Worm (Caenorhabditis elegans) whole organism, mixed stage, embryonic: Measurements from ENCODE around the gene ZK673.5.

ENCODE experiments used
- bed-3 ChIP-seq: fragments of 200-800 bp; sonication (Bioruptor generic); optimal IDR thresholded peaks from 3 replicates; lab custom pipeline; 2018; ENCODE audit warnings: mild to moderate bottlenecking, missing genetic modification characterization, moderate library complexity, missing compliant biosample characterization
- blmp-1 ChIP-seq: fragments of 150-350 bp; optimal IDR thresholded peaks from 2 replicates; lab custom pipeline; 2014; ENCODE audit warnings: missing biosample characterization, missing genetic modification characterization
- ceh-39 ChIP-seq: fragments of 150-350 bp; optimal IDR thresholded peaks from 2 replicates; lab custom pipeline; 2014; ENCODE audit warnings: missing biosample characterization, missing genetic modification characterization
- ceh-43 ChIP-seq: fragments of 200-800 bp; sonication (Bioruptor generic); optimal IDR thresholded peaks from 2 replicates; lab custom pipeline; 2018; ENCODE audit warnings: mild to moderate bottlenecking, missing genetic modification characterization, moderate library complexity, missing compliant biosample characterization
- ceh-83 ChIP-seq: fragments of 200-800 bp; sonication (Bioruptor generic); optimal IDR thresholded peaks from 2 replicates; lab custom pipeline; 2018; ENCODE audit warnings: mild to moderate bottlenecking, missing genetic modification characterization, missing compliant biosample characterization
- ces-1 ChIP-seq: fragments of 150-350 bp; optimal IDR thresholded peaks from 2 replicates; lab custom pipeline; 2014; ENCODE audit warnings: missing biosample characterization, missing genetic modification reagents, missing genetic modification characterization
- cnd-1 ChIP-seq: fragments of 200-800 bp; sonication (Bioruptor generic); optimal IDR thresholded peaks from 2 replicates; lab custom pipeline; 2018; ENCODE audit warnings: mild to moderate bottlenecking, missing genetic modification characterization, missing compliant biosample characterization
- drap-1 ChIP-seq: fragments of 200-800 bp; sonication (Bioruptor generic); optimal IDR thresholded peaks from 3 replicates; lab custom pipeline; 2018; ENCODE audit warnings: mild to moderate bottlenecking, missing genetic modification characterization, missing compliant biosample characterization
- elt-1 ChIP-seq: sonication (generic microtip); optimal IDR thresholded peaks from 2 replicates; lab custom pipeline; 2017; ENCODE audit warnings: missing genetic modification characterization, mild to moderate bottlenecking, missing compliant biosample characterization, antibody characterized with exemption, moderate library complexity, borderline replicate concordance; ENCODE audit not compliant: insufficient read depth
- elt-3 ChIP-seq: fragments of 150-350 bp; optimal IDR thresholded peaks from 2 replicates; lab custom pipeline; 2014; ENCODE audit warnings: missing biosample characterization, missing genetic modification characterization
- flh-1 ChIP-seq: fragments of 200-800 bp; sonication (Bioruptor generic); optimal IDR thresholded peaks from 2 replicates; lab custom pipeline; 2018; ENCODE audit warnings: mild to moderate bottlenecking, missing genetic modification characterization, moderate library complexity, missing compliant biosample characterization
- ham-2 ChIP-seq: fragments of 200-800 bp; sonication (Bioruptor generic); optimal IDR thresholded peaks from 2 replicates; lab custom pipeline; 2018; ENCODE audit warnings: mild to moderate bottlenecking, missing genetic modification characterization, missing compliant biosample characterization
- hlh-1 ChIP-seq: fragments of 150-350 bp; optimal IDR thresholded peaks from 2 replicates; lab custom pipeline; 2014; ENCODE audit warnings: missing biosample characterization, missing genetic modification reagents, missing genetic modification characterization
- lin-13 ChIP-seq: fragments of 150-350 bp; optimal IDR thresholded peaks from 2 replicates; lab custom pipeline; 2014; ENCODE audit warnings: missing biosample characterization, missing genetic modification characterization
- lin-32 ChIP-seq: fragments of 200-800 bp; sonication (Bioruptor generic); optimal IDR thresholded peaks from 2 replicates; lab custom pipeline; 2018; ENCODE audit warnings: mild to moderate bottlenecking, missing genetic modification characterization, missing compliant biosample characterization
- lsy-2 ChIP-seq: fragments of 150-350 bp; optimal IDR thresholded peaks from 2 replicates; lab custom pipeline; 2014; ENCODE audit warnings: missing biosample characterization, missing genetic modification characterization
- mab-5 ChIP-seq: fragments of 150-350 bp; optimal IDR thresholded peaks from 2 replicates; lab custom pipeline; 2014; ENCODE audit warnings: missing biosample characterization, missing genetic modification characterization
- mls-2 ChIP-seq: sonication (generic microtip); optimal IDR thresholded peaks from 2 replicates; lab custom pipeline; 2016; ENCODE audit warnings: mild to moderate bottlenecking, missing genetic modification characterization, moderate library complexity, missing compliant biosample characterization
- nhr-12 ChIP-seq: fragments of 150-350 bp; optimal IDR thresholded peaks from 2 replicates; lab custom pipeline; 2014; ENCODE audit warnings: missing biosample characterization, missing genetic modification characterization
- nhr-2 ChIP-seq: fragments of 150-350 bp; optimal IDR thresholded peaks from 2 replicates; lab custom pipeline; 2014; ENCODE audit warnings: missing biosample characterization, missing genetic modification characterization
- nhr-237 ChIP-seq: fragments of 150-350 bp; optimal IDR thresholded peaks from 2 replicates; lab custom pipeline; 2014; ENCODE audit warnings: missing biosample characterization, missing genetic modification characterization
- nhr-76 ChIP-seq: sonication (generic microtip); optimal IDR thresholded peaks from 2 replicates; lab custom pipeline; 2017; ENCODE audit warnings: missing biosample characterization, missing genetic modification characterization
- pha-4 ChIP-seq: fragments of 150-350 bp; optimal IDR thresholded peaks from 2 replicates; lab custom pipeline; 2018; ENCODE audit warnings: missing biosample characterization, missing genetic modification reagents, missing genetic modification characterization
- sem-2 ChIP-seq: fragments of 200-800 bp; sonication (Bioruptor generic); optimal IDR thresholded peaks from 2 replicates; lab custom pipeline; 2018; ENCODE audit warnings: mild to moderate bottlenecking, missing genetic modification characterization, missing compliant biosample characterization
- snpc-4 ChIP-seq: fragments of 150-350 bp; optimal IDR thresholded peaks from 2 replicates; lab custom pipeline; 2014; ENCODE audit warnings: missing biosample characterization, missing genetic modification characterization
- sptf-1 ChIP-seq: sonication (generic microtip); optimal IDR thresholded peaks from 2 replicates; lab custom pipeline; 2017; ENCODE audit warnings: mild to moderate bottlenecking, missing genetic modification characterization, moderate library complexity, missing compliant biosample characterization
- tbx-8 ChIP-seq: fragments of 200-800 bp; sonication (Bioruptor generic); optimal IDR thresholded peaks from 2 replicates; lab custom pipeline; 2018; ENCODE audit warnings: mild to moderate bottlenecking, missing genetic modification characterization, moderate library complexity, missing compliant biosample characterization
- unc-120 ChIP-seq: sonication (generic microtip); optimal IDR thresholded peaks from 2 replicates; lab custom pipeline; 2017; ENCODE audit warnings: missing genetic modification characterization, missing compliant biosample characterization; ENCODE audit not compliant: poor library complexity, severe bottlenecking
- unc-62 ChIP-seq: fragments of 150-350 bp; optimal IDR thresholded peaks from 2 replicates; lab custom pipeline; 2014; ENCODE audit warnings: missing biosample characterization, missing genetic modification reagents, missing genetic modification characterization
- zip-8 ChIP-seq: fragments of 150-350 bp; optimal IDR thresholded peaks from 2 replicates; lab custom pipeline; 2014; ENCODE audit warnings: missing biosample characterization, missing genetic modification characterization
- ztf-11 ChIP-seq: fragments of 150-350 bp; optimal IDR thresholded peaks from 2 replicates; lab custom pipeline; 2014; ENCODE audit warnings: missing biosample characterization, missing genetic modification characterization

ZK673.5 gene

ce11 chrII:10471247-10471646 lies 9.9 kb downstream of the ZK673.5 start, which contains the start of gene ZK666.1:
ZK666.1 (minus strand) TSS chrII:10471347.
- TF ChIP-seq unc-62 (GFP tag; lab: Kevin White, UChicago) (no peak), bed-3 (GFP tag; lab: Kevin White, UChicago) (no peak), snpc-4 (tag; lab: Kevin White, UChicago) (no peak), flh-1 (no peak), ztf-11 (no peak), elt-3 (no peak), sptf-1 (tag; lab: Kevin White, UChicago) (no peak), blmp-1 (tag; lab: Kevin White, UChicago) (no peak), mab-5 (tag; lab: Kevin White, UChicago) (no peak), lin-13 (tag; lab: Kevin White, UChicago) (no peak), nhr-2 (tag; lab: Kevin White, UChicago) (no peak), drap-1 (GFP tag; lab: Kevin White, UChicago) (no peak), tbx-8 (GFP tag; lab: Kevin White, UChicago) (no peak), cnd-1 (no peak), pha-4 (no peak), ceh-39 (tag; lab: Kevin White, UChicago) (no peak), ceh-83 (GFP tag; lab: Kevin White, UChicago) (no peak)

- TF ChIP-seq elt-1 (tag; lab: Kevin White, UChicago) (no peak), mab-5 (tag; lab: Kevin White, UChicago) (no peak), mls-2 (tag; lab: Kevin White, UChicago) (no peak), cnd-1 (no peak), elt-3 (no peak), hlh-1 (tag; lab: Kevin White, UChicago) (no peak), unc-62 (GFP tag; lab: Kevin White, UChicago) (no peak), unc-120 (tag; lab: Kevin White, UChicago) (no peak), ceh-43 (GFP tag; lab: Kevin White, UChicago) (no peak), nhr-12 (no peak), ces-1 (GFP tag; lab: Kevin White, UChicago) (no peak)
These were observed 10.5 kb downstream of the ZK673.5 start, which contains the start of gene ZK666.2 for ce11 chrII:10471790-10472189. ZK666.2 (minus strand) TSS chrII:10471890.

- TF ChIP-seq hlh-1 (tag; lab: Kevin White, UChicago) (no peak), tbx-8 (GFP tag; lab: Kevin White, UChicago) (no peak), nhr-2 (tag; lab: Kevin White, UChicago) (no peak), cnd-1 (no peak), mls-2 (tag; lab: Kevin White, UChicago) (no peak), sem-2 (GFP tag; lab: Kevin White, UChicago) (no peak), unc-62 (GFP tag; lab: Kevin White, UChicago) (no peak)
These were observed 14.7 kb downstream of the ZK673.5 start, which contains the start of gene clec-58 for ce11 chrII:10476039-10476438. clec-58 (minus strand) TSS chrII:10476139.

ce11 chrII:10476959-10477358 lies 15.7 kb downstream of the ZK673.5 start, which contains the start of gene ZK666.4:
ZK666.4 (plus strand) TSS chrII:10477259.
- TF ChIP-seq nhr-2 (tag; lab: Kevin White, UChicago), result no peak
- TF ChIP-seq mab-5 (tag; lab: Kevin White, UChicago), result no peak
- no peak for TF ChIP-seq cnd-1
- TF ChIP-seq unc-62 (GFP tag; lab: Kevin White, UChicago), result no peak
- TF ChIP-seq nhr-12, result no peak
- TF ChIP-seq sptf-1 (tag; lab: Kevin White, UChicago), result no peak
- TF ChIP-seq ces-1 (GFP tag; lab: Kevin White, UChicago), result no peak
- no peak for TF ChIP-seq bed-3 (GFP tag; lab: Kevin White, UChicago)
- no peak for TF ChIP-seq elt-1 (tag; lab: Kevin White, UChicago)
- TF ChIP-seq blmp-1 (tag; lab: Kevin White, UChicago), result no peak
- no peak for TF ChIP-seq lsy-2 (tag; lab: Kevin White, UChicago)
- no peak for TF ChIP-seq mls-2 (tag; lab: Kevin White, UChicago)
- no peak for TF ChIP-seq drap-1 (GFP tag; lab: Kevin White, UChicago)

ce11 chrII:10479348-10479747 lies 18.0 kb downstream of the ZK673.5 start, which contains the start of gene clec-59:
clec-59 (minus strand) TSS chrII:10479448.
- no peak for TF ChIP-seq snpc-4 (tag; lab: Kevin White, UChicago)
- no peak for TF ChIP-seq pha-4
- TF ChIP-seq bed-3 (GFP tag; lab: Kevin White, UChicago), result no peak
- TF ChIP-seq mls-2 (tag; lab: Kevin White, UChicago), result no peak
- TF ChIP-seq tbx-8 (GFP tag; lab: Kevin White, UChicago), result no peak
- TF ChIP-seq ceh-43 (GFP tag; lab: Kevin White, UChicago), result no peak
- no peak for TF ChIP-seq zip-8 (tag; lab: Kevin White, UChicago)
- TF ChIP-seq mab-5 (tag; lab: Kevin White, UChicago), result no peak
- TF ChIP-seq nhr-12, result no peak
- no peak for TF ChIP-seq nhr-237 (tag; lab: Kevin White, UChicago)
- TF ChIP-seq ztf-11, result no peak
- no peak for TF ChIP-seq nhr-76 (tag; lab: Kevin White, UChicago)
- no peak for TF ChIP-seq unc-62 (GFP tag; lab: Kevin White, UChicago)
- TF ChIP-seq ceh-83 (GFP tag; lab: Kevin White, UChicago), result no peak
- no peak for TF ChIP-seq ceh-39 (tag; lab: Kevin White, UChicago)
- TF ChIP-seq unc-120 (tag; lab: Kevin White, UChicago), result no peak
- TF ChIP-seq lin-32 (GFP tag; lab: Kevin White, UChicago), result no peak
- TF ChIP-seq ham-2 (GFP tag; lab: Kevin White, UChicago), result no peak
- no peak for TF ChIP-seq blmp-1 (tag; lab: Kevin White, UChicago)
- no peak for TF ChIP-seq flh-1
